Worm (Caenorhabditis elegans) whole organism, young adult: ENCODE measurements around the gene grl-12.

ENCODE experiments used
- B0035.1 ChIP-seq: sonication (generic microtip); optimal IDR thresholded peaks from 2 replicates; lab custom pipeline; 2016; ENCODE audit warnings: missing genetic modification characterization, mild to moderate bottlenecking, missing compliant biosample characterization, missing genotype, missing genetic modification reagents
- ZK185.1 ChIP-seq: sonication (generic microtip); optimal IDR thresholded peaks from 2 replicates; lab custom pipeline; 2016; ENCODE audit warnings: mild to moderate bottlenecking, missing genetic modification characterization, missing compliant biosample characterization; ENCODE audit not compliant: poor library complexity, severe bottlenecking
- dpff-1 ChIP-seq: sonication (generic microtip); optimal IDR thresholded peaks from 2 replicates; lab custom pipeline; 2017; ENCODE audit warnings: mild to moderate bottlenecking, missing genetic modification characterization, missing compliant biosample characterization
- dpl-1 ChIP-seq: fragments of 150-350 bp; optimal IDR thresholded peaks from 2 replicates; lab custom pipeline; 2014; ENCODE audit warnings: missing biosample characterization, missing genetic modification reagents, missing genetic modification characterization
- ets-4 ChIP-seq: fragments of 200-800 bp; sonication (Bioruptor generic); optimal IDR thresholded peaks from 2 replicates; lab custom pipeline; 2018; ENCODE audit warnings: mild to moderate bottlenecking, missing genetic modification characterization, missing compliant biosample characterization
- fkh-3 ChIP-seq: sonication (generic microtip); optimal IDR thresholded peaks from 2 replicates; lab custom pipeline; 2016; ENCODE audit warnings: mild to moderate bottlenecking, missing genetic modification characterization, missing compliant biosample characterization
- lir-1 ChIP-seq: fragments of 200-800 bp; sonication (Bioruptor generic); conservative IDR thresholded peaks from 2 replicates; pipeline ENCODE4 v1.3.6; 2022; ENCODE audit warnings: missing genetic modification reagents, missing genetic modification characterization, missing compliant biosample characterization
- nfya-1 ChIP-seq: sonication (generic microtip); optimal IDR thresholded peaks from 2 replicates; lab custom pipeline; 2017; ENCODE audit warnings: antibody characterized with exemption, missing compliant biosample characterization, missing genetic modification characterization, borderline replicate concordance; ENCODE audit not compliant: insufficient read depth
- unc-62 ChIP-seq: fragments of 150-350 bp; optimal IDR thresholded peaks from 2 replicates; lab custom pipeline; 2014; ENCODE audit warnings: missing biosample characterization, missing genetic modification reagents, missing genetic modification characterization

ce11 chrV:8648251-8648650, 11.4 kb upstream of the grl-12 start:
- TF ChIP-seq dpl-1 (GFP tag; lab: Kevin White, UChicago) (no peak), fkh-3 (tag; lab: Kevin White, UChicago) (no peak), ZK185.1 (tag; lab: Kevin White, UChicago) (no peak), nfya-1 (tag; lab: Kevin White, UChicago) (no peak), dpff-1 (no peak), B0035.1 (tag; lab: Kevin White, UChicago) (no peak), unc-62 (GFP tag; lab: Kevin White, UChicago) (no peak), lir-1 (GFP tag; lab: Robert Waterston, UW) (no peak), ets-4 (no peak)
